Fruit fly (Drosophila melanogaster) whole organism, adult: Measurements from ENCODE around the gene Cpr72Ec.

Source experiments
- CG11617 ChIP-seq: fragments of 200-800 bp; sonication (Bioruptor generic); optimal IDR thresholded peaks from 2 replicates; lab custom pipeline; 2017; ENCODE audit warnings: mild to moderate bottlenecking, missing biosample characterization, missing genetic modification reagents, missing genetic modification characterization
- CG12768 ChIP-seq: fragments of 200-800 bp; sonication (Bioruptor generic); optimal IDR thresholded peaks from 2 replicates; lab custom pipeline; 2017; ENCODE audit warnings: missing biosample characterization, missing genetic modification characterization, mild to moderate bottlenecking, moderate library complexity, missing genetic modification reagents
- CG14711 ChIP-seq: fragments of 200-800 bp; sonication (Bioruptor generic); optimal IDR thresholded peaks from 2 replicates; lab custom pipeline; 2018; ENCODE audit warnings: missing biosample characterization, mild to moderate bottlenecking, missing genetic modification characterization, moderate library complexity
- CG1620 ChIP-seq: fragments of 200-800 bp; sonication (Bioruptor generic); optimal IDR thresholded peaks from 2 replicates; lab custom pipeline; 2016; ENCODE audit warnings: missing biosample characterization, missing genetic modification characterization
- CG33017 ChIP-seq: fragments of 200-800 bp; sonication (Bioruptor generic); optimal IDR thresholded peaks from 2 replicates; lab custom pipeline; 2018; ENCODE audit warnings: missing biosample characterization, mild to moderate bottlenecking, missing genetic modification characterization, moderate library complexity
- CG5204 ChIP-seq: fragments of 200-800 bp; sonication (Bioruptor generic); optimal IDR thresholded peaks from 2 replicates; lab custom pipeline; 2016; ENCODE audit warnings: missing biosample characterization, missing genetic modification characterization
- CG7045 ChIP-seq: fragments of 200-800 bp; sonication (Bioruptor generic); optimal IDR thresholded peaks from 2 replicates; lab custom pipeline; 2017; ENCODE audit warnings: missing biosample characterization, mild to moderate bottlenecking, missing genetic modification characterization
- CG7101 ChIP-seq: fragments of 200-800 bp; sonication (Bioruptor generic); optimal IDR thresholded peaks from 2 replicates; lab custom pipeline; 2018; ENCODE audit warnings: missing biosample characterization, mild to moderate bottlenecking, missing genetic modification characterization, moderate library complexity
- Clk ChIP-seq: fragments of 200-800 bp; sonication (Bioruptor generic); optimal IDR thresholded peaks from 2 replicates; lab custom pipeline; 2017; ENCODE audit warnings: missing biosample characterization, missing genetic modification characterization
- Crg-1 ChIP-seq: fragments of 200-800 bp; sonication (Bioruptor generic); optimal IDR thresholded peaks from 2 replicates; lab custom pipeline; 2016; ENCODE audit warnings: missing biosample characterization, missing genetic modification characterization
- Hr96 ChIP-seq: fragments of 200-800 bp; sonication (Bioruptor generic); optimal IDR thresholded peaks from 2 replicates; lab custom pipeline; 2016; ENCODE audit warnings: missing biosample characterization, missing genetic modification characterization
- Mnt ChIP-seq: fragments of 200-800 bp; sonication (Bioruptor generic); optimal IDR thresholded peaks from 2 replicates; lab custom pipeline; 2016; ENCODE audit warnings: missing biosample characterization, mild to moderate bottlenecking, missing genetic modification characterization
- bab1 ChIP-seq: fragments of 200-800 bp; sonication (Bioruptor generic); optimal IDR thresholded peaks from 3 replicates; lab custom pipeline; 2019; ENCODE audit warnings: missing biosample characterization, mild to moderate bottlenecking, missing genetic modification characterization, moderate library complexity
- cic ChIP-seq: fragments of 200-800 bp; sonication (Bioruptor generic); optimal IDR thresholded peaks from 2 replicates; lab custom pipeline; 2017; ENCODE audit warnings: missing biosample characterization, mild to moderate bottlenecking, missing genetic modification characterization, moderate library complexity
- cnc ChIP-seq, 2 experiments: fragments of >200 bp; optimal IDR thresholded peaks; 2 replicates each; lab custom pipeline; 2017
- kay ChIP-seq: fragments of 200-800 bp; sonication (Bioruptor generic); peaks from one replicate; lab custom pipeline; 2016; ENCODE audit warnings: missing biosample characterization, missing genetic modification characterization, borderline replicate concordance
- ovo ChIP-seq: fragments of 200-800 bp; sonication (Bioruptor generic); optimal IDR thresholded peaks from 2 replicates; lab custom pipeline; 2016; ENCODE audit warnings: missing biosample characterization, missing genetic modification characterization
- pad ChIP-seq: fragments of 200-800 bp; sonication (Bioruptor generic); optimal IDR thresholded peaks from 3 replicates; lab custom pipeline; 2017; ENCODE audit warnings: missing biosample characterization, missing genetic modification characterization, mild to moderate bottlenecking, moderate library complexity, missing genetic modification reagents
- tj ChIP-seq: fragments of 200-800 bp; sonication (Bioruptor generic); optimal IDR thresholded peaks from 3 replicates; lab custom pipeline; 2017; ENCODE audit warnings: missing biosample characterization, mild to moderate bottlenecking, missing genetic modification characterization, moderate library complexity
- toe ChIP-seq: fragments of 200-800 bp; sonication (Bioruptor generic); optimal IDR thresholded peaks from 2 replicates; lab custom pipeline; 2016; ENCODE audit warnings: missing biosample characterization, missing genetic modification characterization

Cpr72Ec gene

dm6 chr3L:16359795-16360194 lies 7.3 kb downstream of the Cpr72Ec start:
- no peak for TF ChIP-seq bab1 (GFP tag; lab: Kevin White, UChicago)
- TF ChIP-seq CG7101 = no peak
- no peak for TF ChIP-seq toe
- peak; percentile 39 for TF ChIP-seq CG12768
- TF ChIP-seq kay = peak; percentile 92
- TF ChIP-seq CG11617 (GFP tag; lab: Kevin White, UChicago) = no peak

dm6 chr3L:16359219-16359748 lies 7.9 kb downstream of the Cpr72Ec start, which contains the start of gene ringer:
Gene ringer, minus strand, starts transcription at chr3L:16359428.
- TF ChIP-seq cnc (optimal IDR thresholded peaks at IDR 0.05; lab: Kevin White, UChicago) (no peak), CG33017 (tag; lab: Kevin White, UChicago) (peak; percentile 43)

dm6 chr3L:16357860-16358259 lies 9.3 kb downstream of the Cpr72Ec start:
- no peak for TF ChIP-seq tj (GFP tag; lab: Kevin White, UChicago)
- no peak for TF ChIP-seq CG7045 (GFP tag; lab: Kevin White, UChicago)
- TF ChIP-seq Hr96 (GFP tag; lab: Kevin White, UChicago) = no peak
- no peak for TF ChIP-seq CG7101
- TF ChIP-seq Mnt (GFP tag; lab: Kevin White, UChicago) = no peak
- TF ChIP-seq CG14711 (tag; lab: Kevin White, UChicago) = no peak
- no peak for TF ChIP-seq CG5204 (GFP tag; lab: Kevin White, UChicago)

- no peak for TF ChIP-seq Clk (GFP tag; lab: Kevin White, UChicago)
- TF ChIP-seq ovo (GFP tag; lab: Kevin White, UChicago) = no peak
- no peak for TF ChIP-seq CG33017 (tag; lab: Kevin White, UChicago)
- TF ChIP-seq CG5204 (GFP tag; lab: Kevin White, UChicago) = no peak
- no peak for TF ChIP-seq CG14711 (tag; lab: Kevin White, UChicago)
- TF ChIP-seq CG1620 = no peak
- TF ChIP-seq cnc (optimal IDR thresholded peaks at IDR 0.05; lab: Kevin White, UChicago) = no peak
- no peak for TF ChIP-seq Hr96 (GFP tag; lab: Kevin White, UChicago)
- no peak for TF ChIP-seq Crg-1 (GFP tag; lab: Kevin White, UChicago)
- TF ChIP-seq CG11617 (GFP tag; lab: Kevin White, UChicago) = no peak
- TF ChIP-seq CG7045 (GFP tag; lab: Kevin White, UChicago) = no peak
- no peak for TF ChIP-seq cic
- no peak for TF ChIP-seq CG12768
- no peak for TF ChIP-seq pad (GFP tag; lab: Kevin White, UChicago)
- no peak for TF ChIP-seq Mnt (GFP tag; lab: Kevin White, UChicago)
- no peak for TF ChIP-seq CG7101
- no peak for TF ChIP-seq bab1 (GFP tag; lab: Kevin White, UChicago)
- TF ChIP-seq toe = no peak
Observed at dm6 chr3L:16357187-16357728, 9.9 kb downstream of the Cpr72Ec start.

- peak; percentile 18 for TF ChIP-seq CG12768
- TF ChIP-seq cic = no peak
- TF ChIP-seq bab1 (GFP tag; lab: Kevin White, UChicago) = no peak
- peak; percentile 88 for TF ChIP-seq kay
- TF ChIP-seq Hr96 (GFP tag; lab: Kevin White, UChicago) = no peak
- no peak for TF ChIP-seq toe
- TF ChIP-seq Mnt (GFP tag; lab: Kevin White, UChicago) = peak; percentile 14
- TF ChIP-seq CG33017 (tag; lab: Kevin White, UChicago) = peak; percentile 7
- no peak for TF ChIP-seq ovo (GFP tag; lab: Kevin White, UChicago)
- TF ChIP-seq CG5204 (GFP tag; lab: Kevin White, UChicago) = no peak
- TF ChIP-seq CG7101 = peak; percentile 13
- no peak for TF ChIP-seq CG11617 (GFP tag; lab: Kevin White, UChicago)
- TF ChIP-seq CG7045 (GFP tag; lab: Kevin White, UChicago) = no peak
Observed at dm6 chr3L:16356171-16356765, 10.9 kb downstream of the Cpr72Ec start.

- TF ChIP-seq kay (no peak), Mnt (GFP tag; lab: Kevin White, UChicago) (no peak), CG1620 (no peak), CG14711 (tag; lab: Kevin White, UChicago) (no peak), toe (no peak), ovo (GFP tag; lab: Kevin White, UChicago) (no peak), CG12768 (no peak), Hr96 (GFP tag; lab: Kevin White, UChicago) (no peak), cic (no peak), tj (GFP tag; lab: Kevin White, UChicago) (no peak), CG7101 (no peak), CG5204 (GFP tag; lab: Kevin White, UChicago) (no peak), Crg-1 (GFP tag; lab: Kevin White, UChicago) (no peak), bab1 (GFP tag; lab: Kevin White, UChicago) (no peak), pad (GFP tag; lab: Kevin White, UChicago) (no peak), Clk (GFP tag; lab: Kevin White, UChicago) (no peak), CG11617 (GFP tag; lab: Kevin White, UChicago) (no peak)
Observed at dm6 chr3L:16354197-16354596, 12.9 kb downstream of the Cpr72Ec start, which contains the start of gene Pdh. Gene Pdh, minus strand, starts transcription at chr3L:16354297.
